Fruit fly (Drosophila melanogaster) whole organism, embryonic: ENCODE results near the gene stg.

Experiments
- Awh ChIP-seq: fragments of 200-800 bp; sonication (Bioruptor generic); IDR thresholded peaks from 2 replicates; pipeline ENCODE4, ENCODE4 v1.3.6; 2022; ENCODE audit warnings: missing biosample characterization, missing genetic modification characterization
- CG10147 ChIP-seq: fragments of 200-800 bp; sonication (Bioruptor generic); optimal IDR thresholded peaks from 2 replicates; lab custom pipeline; 2019; ENCODE audit warnings: missing biosample characterization, mild to moderate bottlenecking, missing genetic modification characterization, moderate library complexity
- CG10431 ChIP-seq: fragments of 200-800 bp; sonication (Bioruptor generic); optimal IDR thresholded peaks from 3 replicates; lab custom pipeline; 2018; ENCODE audit warnings: missing biosample characterization, mild to moderate bottlenecking, missing genetic modification characterization
- CG11398 ChIP-seq: fragments of 200-800 bp; sonication (Bioruptor generic); optimal IDR thresholded peaks from 2 replicates; lab custom pipeline; 2016; ENCODE audit warnings: missing biosample characterization, missing genetic modification characterization
- CG12942 ChIP-seq: fragments of 200-800 bp; sonication (Bioruptor generic); optimal IDR thresholded peaks from 3 replicates; lab custom pipeline; 2016; ENCODE audit warnings: missing biosample characterization, missing genetic modification characterization
- CG13296 ChIP-seq: fragments of 200-800 bp; sonication (Bioruptor generic); optimal IDR thresholded peaks from 3 replicates; lab custom pipeline; 2018; ENCODE audit warnings: missing biosample characterization, mild to moderate bottlenecking, missing genetic modification characterization
- CG14014 ChIP-seq: fragments of 200-800 bp; sonication (Bioruptor generic); IDR thresholded peaks from 2 replicates; pipeline ENCODE4 v1.3.6; 2022; ENCODE audit warnings: missing biosample characterization, missing genetic modification characterization
- CG15696 ChIP-seq: fragments of 200-800 bp; sonication (Bioruptor generic); optimal IDR thresholded peaks from 2 replicates; lab custom pipeline; 2019; ENCODE audit warnings: missing biosample characterization, mild to moderate bottlenecking, missing genetic modification characterization, moderate library complexity
- CG1603 ChIP-seq: fragments of 200-800 bp; sonication (Bioruptor generic); optimal IDR thresholded peaks from 2 replicates; lab custom pipeline; 2019; ENCODE audit warnings: missing biosample characterization, mild to moderate bottlenecking, missing genetic modification characterization, moderate library complexity
- CG16863 ChIP-seq: fragments of 200-800 bp; sonication (Bioruptor generic); optimal IDR thresholded peaks from 3 replicates; lab custom pipeline; 2016; ENCODE audit warnings: missing biosample characterization, missing genetic modification characterization
- CG17359 ChIP-seq: fragments of 200-800 bp; sonication (Bioruptor generic); optimal IDR thresholded peaks from 3 replicates; lab custom pipeline; 2018; ENCODE audit warnings: missing biosample characterization, mild to moderate bottlenecking, missing genetic modification characterization, moderate library complexity
- CG18011 ChIP-seq: fragments of 200-800 bp; sonication (Bioruptor generic); optimal IDR thresholded peaks from 2 replicates; lab custom pipeline; 2017; ENCODE audit warnings: missing biosample characterization, missing genetic modification characterization, mild to moderate bottlenecking, moderate library complexity, missing genotype
- CG34422 ChIP-seq: fragments of 200-800 bp; sonication (Bioruptor generic); IDR thresholded peaks from 3 replicates; pipeline ENCODE4 v1.3.6; 2022; ENCODE audit warnings: missing biosample characterization, missing genetic modification characterization
- CG7271 ChIP-seq: fragments of 200-800 bp; sonication (Bioruptor generic); optimal IDR thresholded peaks from 2 replicates; lab custom pipeline; 2018; ENCODE audit warnings: missing biosample characterization, mild to moderate bottlenecking, missing genetic modification characterization, moderate library complexity
- CG7372 ChIP-seq: fragments of 200-800 bp; sonication (Bioruptor generic); IDR thresholded peaks from 2 replicates; pipeline ENCODE4 v1.3.6; 2022; ENCODE audit warnings: missing biosample characterization, missing genetic modification characterization
- CrebB ChIP-seq: fragments of 200-800 bp; sonication (Bioruptor generic); optimal IDR thresholded peaks from 3 replicates; lab custom pipeline; 2018; ENCODE audit warnings: missing biosample characterization, mild to moderate bottlenecking, missing genetic modification characterization
- Dip2 ChIP-seq: fragments of 200-800 bp; sonication (Bioruptor generic); IDR thresholded peaks from 2 replicates; pipeline ENCODE4 v1.3.6; 2022; ENCODE audit warnings: missing biosample characterization, missing genetic modification characterization
- Dref ChIP-seq: fragments of 200-800 bp; sonication (Bioruptor generic); IDR thresholded peaks from 2 replicates; pipeline ENCODE4 v1.3.6; 2022; ENCODE audit warnings: missing biosample characterization, missing genetic modification characterization
- GATAe ChIP-seq: fragments of 200-800 bp; sonication (Bioruptor generic); conservative IDR thresholded peaks from 2 replicates; pipeline ENCODE4 v1.3.6; 2022; ENCODE audit warnings: missing biosample characterization, missing genetic modification characterization
- HLH54F ChIP-seq: fragments of 200-800 bp; sonication (Bioruptor generic); optimal IDR thresholded peaks from 3 replicates; lab custom pipeline; 2016; ENCODE audit warnings: missing biosample characterization, missing genetic modification characterization
- Rx ChIP-seq: fragments of 200-800 bp; sonication (Bioruptor generic); IDR thresholded peaks from 2 replicates; pipeline ENCODE4 v1.3.6; 2022; ENCODE audit warnings: missing biosample characterization, missing genetic modification characterization
- Scr ChIP-seq: fragments of 200-800 bp; sonication (Bioruptor generic); IDR thresholded peaks from 2 replicates; pipeline ENCODE4 v1.3.6; 2022; ENCODE audit warnings: missing biosample characterization, missing genetic modification characterization; ENCODE audit not compliant: partially characterized antibody
- Six4 ChIP-seq: fragments of 200-800 bp; sonication (Bioruptor generic); optimal IDR thresholded peaks from 2 replicates; lab custom pipeline; 2016; ENCODE audit warnings: missing biosample characterization, missing genetic modification characterization
- Taf1 ChIP-seq: fragments of 200-800 bp; sonication (Bioruptor generic); IDR thresholded peaks from 2 replicates; pipeline ENCODE4 v1.3.6; 2022; ENCODE audit warnings: missing biosample characterization, missing genetic modification characterization
- Tbp ChIP-seq: fragments of >200 bp; optimal IDR thresholded peaks from 2 replicates; lab custom pipeline; 2018; ENCODE audit warnings: missing biosample characterization, missing genetic modification characterization
- ab ChIP-seq: fragments of 200-800 bp; sonication (Bioruptor generic); optimal IDR thresholded peaks from 2 replicates; lab custom pipeline; 2016; ENCODE audit warnings: missing biosample characterization, missing genetic modification characterization
- ac ChIP-seq: fragments of 200-800 bp; sonication (Bioruptor generic); optimal IDR thresholded peaks from 3 replicates; lab custom pipeline; 2017; ENCODE audit warnings: missing biosample characterization, mild to moderate bottlenecking, missing genetic modification characterization
- az2 ChIP-seq: fragments of 200-800 bp; sonication (Bioruptor generic); optimal IDR thresholded peaks from 3 replicates; lab custom pipeline; 2016; ENCODE audit warnings: missing biosample characterization, missing genetic modification characterization
- bsh ChIP-seq, 2 experiments: fragments of 200-800 bp; sonication (Bioruptor generic); optimal IDR thresholded peaks; 2 replicates each; lab custom pipeline; 2017 to 2018; ENCODE audit warnings: mild to moderate bottlenecking in 2 of 2, missing biosample characterization in 2 of 2, missing genetic modification characterization in 2 of 2, moderate library complexity in 1 of 2
- btn ChIP-seq: fragments of 200-800 bp; sonication (Bioruptor generic); optimal IDR thresholded peaks from 2 replicates; lab custom pipeline; 2016; ENCODE audit warnings: missing biosample characterization, missing genetic modification characterization
- cato ChIP-seq: fragments of 200-800 bp; sonication (Bioruptor generic); optimal IDR thresholded peaks from 2 replicates; lab custom pipeline; 2016; ENCODE audit warnings: missing biosample characterization, missing genetic modification characterization, borderline replicate concordance
- crol ChIP-seq: fragments of 200-800 bp; sonication (Bioruptor generic); IDR thresholded peaks from 2 replicates; pipeline ENCODE4 v1.3.6; 2022; ENCODE audit warnings: missing biosample characterization, missing genetic modification characterization
- dimm ChIP-seq: fragments of 200-800 bp; sonication (Bioruptor generic); IDR thresholded peaks from 2 replicates; pipeline ENCODE4 v1.3.6; 2022; ENCODE audit warnings: missing biosample characterization, missing genetic modification characterization
- dysf ChIP-seq: fragments of 200-800 bp; sonication (Bioruptor generic); IDR thresholded peaks from 3 replicates; pipeline ENCODE4 v1.3.6; 2022; ENCODE audit warnings: missing biosample characterization, missing genetic modification characterization
- fu2 ChIP-seq: fragments of 200-800 bp; sonication (Bioruptor generic); optimal IDR thresholded peaks from 2 replicates; lab custom pipeline; 2016; ENCODE audit warnings: missing biosample characterization, missing genetic modification characterization
- gfzf ChIP-seq: fragments of 200-800 bp; sonication (Bioruptor generic); optimal IDR thresholded peaks from 2 replicates; lab custom pipeline; 2016; ENCODE audit warnings: missing biosample characterization, mild to moderate bottlenecking, missing genetic modification characterization, moderate library complexity
- gt ChIP-seq: fragments of 200-800 bp; sonication (Bioruptor generic); IDR thresholded peaks from 2 replicates; pipeline ENCODE4 v1.3.6; 2022; ENCODE audit warnings: missing biosample characterization, missing genetic modification characterization
- insv ChIP-seq, 2 experiments: fragments of 200-800 bp; sonication (Bioruptor generic); optimal IDR thresholded peaks; 3 replicates each; lab custom pipeline; 2016 to 2018; ENCODE audit warnings: missing biosample characterization in 2 of 2, missing genetic modification characterization in 2 of 2
- luna ChIP-seq: fragments of 200-800 bp; sonication (Bioruptor generic); optimal IDR thresholded peaks from 2 replicates; lab custom pipeline; 2016; ENCODE audit warnings: missing biosample characterization, missing genetic modification characterization
- oc ChIP-seq: fragments of 200-800 bp; sonication (Bioruptor generic); optimal IDR thresholded peaks from 2 replicates; lab custom pipeline; 2018; ENCODE audit warnings: missing biosample characterization, mild to moderate bottlenecking, missing genetic modification characterization, moderate library complexity
- odd ChIP-seq: fragments of 200-800 bp; sonication (Bioruptor generic); optimal IDR thresholded peaks from 2 replicates; lab custom pipeline; 2017; ENCODE audit warnings: missing biosample characterization, mild to moderate bottlenecking, missing genetic modification characterization
- peb ChIP-seq: fragments of 200-800 bp; sonication (Bioruptor generic); IDR thresholded peaks from 2 replicates; pipeline ENCODE4 v1.3.6; 2022; ENCODE audit warnings: missing biosample characterization, missing genetic modification characterization
- salm ChIP-seq: fragments of 200-800 bp; sonication (Bioruptor generic); optimal IDR thresholded peaks from 2 replicates; lab custom pipeline; 2018; ENCODE audit warnings: missing biosample characterization, mild to moderate bottlenecking, missing genetic modification characterization
- seq ChIP-seq: fragments of 200-800 bp; sonication (Bioruptor generic); IDR thresholded peaks from 2 replicates; pipeline ENCODE4 v1.3.6; 2022; ENCODE audit warnings: missing biosample characterization, missing genetic modification characterization
- slp2 ChIP-seq: fragments of 200-800 bp; sonication (Bioruptor generic); optimal IDR thresholded peaks from 2 replicates; lab custom pipeline; 2016; ENCODE audit warnings: missing biosample characterization, missing genetic modification characterization
- sr ChIP-seq: fragments of 200-800 bp; sonication (Bioruptor generic); IDR thresholded peaks from 3 replicates; pipeline ENCODE4 v1.3.6; 2022; ENCODE audit warnings: missing biosample characterization, missing genetic modification characterization
- stwl ChIP-seq: fragments of 200-800 bp; sonication (Bioruptor generic); optimal IDR thresholded peaks from 3 replicates; lab custom pipeline; 2018; ENCODE audit warnings: missing biosample characterization, mild to moderate bottlenecking, missing genetic modification characterization, moderate library complexity
- tio ChIP-seq: fragments of 200-800 bp; sonication (Bioruptor generic); optimal IDR thresholded peaks from 2 replicates; lab custom pipeline; 2017; ENCODE audit warnings: missing biosample characterization, missing genetic modification characterization, inconsistent platforms
- trh ChIP-seq: fragments of 200-800 bp; sonication (Bioruptor generic); optimal IDR thresholded peaks from 2 replicates; lab custom pipeline; 2016; ENCODE audit warnings: missing biosample characterization, missing genetic modification characterization
- usp ChIP-seq: fragments of >200 bp; optimal IDR thresholded peaks from 2 replicates; lab custom pipeline; 2017; ENCODE audit warnings: missing biosample characterization, missing genetic modification characterization
- vnd ChIP-seq: fragments of 200-800 bp; sonication (Bioruptor generic); IDR thresholded peaks from 3 replicates; pipeline ENCODE4 v1.3.6; 2022; ENCODE audit warnings: missing biosample characterization, missing genetic modification characterization; ENCODE audit not compliant: partially characterized antibody
- wor ChIP-seq: fragments of 200-800 bp; sonication (Bioruptor generic); IDR thresholded peaks from 2 replicates; pipeline ENCODE4 v1.3.6; 2022; ENCODE audit warnings: missing biosample characterization, missing genetic modification characterization

The stg gene

dm6 chr3R:29219948-29220347 lies 35.7 kb downstream of the stg start, which contains the start of gene eEF1gamma (continued):
- TF ChIP-seq CG17359 (tag; lab: Kevin White, UChicago) (peak; percentile 92), Dref (GFP tag; lab: Robert Waterston, UW) (peak; percentile 88), CG18011 (peak; percentile 88), CG7372 (GFP tag; lab: Robert Waterston, UW) (peak; percentile 88), Rx (peak; percentile 94), oc (tag; lab: Kevin White, UChicago) (peak; percentile 90), CG16863 (GFP tag; lab: Kevin White, UChicago) (peak; percentile 93), stwl (tag; lab: Kevin White, UChicago) (peak; percentile 91), cato (GFP tag; lab: Kevin White, UChicago) (peak; percentile 91), CG10431 (GFP tag; lab: Kevin White, UChicago) (peak; percentile 95), Six4 (peak; percentile 89), CG12942 (peak; percentile 86), ac (GFP tag; lab: Kevin White, UChicago) (peak; percentile 92), Tbp (GFP tag; lab: Kevin White, UChicago) (no peak), sr (GFP tag; lab: Robert Waterston, UW) (peak; percentile 96), dimm (GFP tag; lab: Robert Waterston, UW) (peak; percentile 87), gt (peak; percentile 84), CG34422 (peak; percentile 95), CG1603 (peak; percentile 95), slp2 (peak; percentile 91), dysf (GFP tag; lab: Robert Waterston, UW) (peak; percentile 93), seq (peak; percentile 92), HLH54F (GFP tag; lab: Kevin White, UChicago) (peak; percentile 91), peb (GFP tag; lab: Robert Waterston, UW) (peak; percentile 89), Taf1 (GFP tag; lab: Robert Waterston, UW) (peak; percentile 77; the same call in 1 of the 2 replicates), usp (GFP tag; lab: Kevin White, UChicago) (no peak), fu2 (GFP tag; lab: Kevin White, UChicago) (peak; percentile 90), CG14014 (GFP tag; lab: Robert Waterston, UW) (peak; percentile 94), gfzf (GFP tag; lab: Kevin White, UChicago) (peak; percentile 38), CrebB (tag; lab: Kevin White, UChicago) (peak; percentile 96), Scr (GFP tag; lab: Robert Waterston, UW) (peak; percentile 94), btn (GFP tag; lab: Kevin White, UChicago) (peak; percentile 95), CG11398 (GFP tag; lab: Kevin White, UChicago) (peak; percentile 97), CG10147 (GFP tag; lab: Kevin White, UChicago) (peak; percentile 93), CG15696 (tag; lab: Kevin White, UChicago) (peak; percentile 77), trh (GFP tag; lab: Kevin White, UChicago) (peak; percentile 90), CG7271 (tag; lab: Kevin White, UChicago) (peak; percentile 99), az2 (GFP tag; lab: Kevin White, UChicago) (peak; percentile 84), GATAe (GFP tag; lab: Robert Waterston, UW) (peak; percentile 88), wor (peak; percentile 57), luna (GFP tag; lab: Kevin White, UChicago) (peak; percentile 93), odd (GFP tag; lab: Kevin White, UChicago) (peak; percentile 97), bsh (GFP tag; optimal IDR thresholded peaks at IDR 0.05; lab: Kevin White, UChicago) (peak; percentile 59 to 90), CG13296 (GFP tag; lab: Kevin White, UChicago) (peak; percentile 98), Awh (GFP tag; lab: Robert Waterston, UW) (peak; percentile 96), Dip2 (GFP tag; lab: Robert Waterston, UW) (no peak), crol (GFP tag; lab: Robert Waterston, UW) (peak; percentile 84), vnd (peak; percentile 91), ab (GFP tag; lab: Kevin White, UChicago) (peak; percentile 68), salm (tag; lab: Kevin White, UChicago) (peak; percentile 90), insv (GFP tag; optimal IDR thresholded peaks at IDR 0.05; lab: Kevin White, UChicago) (peak in 1 of 2 experiments; percentile 87), tio (GFP tag; lab: Kevin White, UChicago) (no peak)
